Worm (Caenorhabditis elegans): ENCODE data around the gene aqp-10.

aqp-10 gene

ce11 chrII:9774653-9775052, 5.0 kb upstream of the aqp-10 start (continued):
- TF ChIP-seq pqm-1 (tag; optimal IDR thresholded peaks at IDR 0.05) (no peak), skn-1 (tag; optimal IDR thresholded peaks at IDR 0.05) (no peak), ZK337.2 (GFP tag; IDR thresholded peaks at IDR 0.05) (peak; percentile 55; the same call in 1 of the 2 replicates), F37D6.2 (tag; optimal IDR thresholded peaks at IDR 0.05) (peak; percentile 51), lin-29 (GFP tag; IDR thresholded peaks at IDR 0.05) (no peak), nhr-102 (tag; optimal IDR thresholded peaks at IDR 0.05) (peak; percentile 85), unc-62 (GFP tag; optimal IDR thresholded peaks at IDR 0.05 in 1 of 2) (no peak), unc-62 (tag; optimal IDR thresholded peaks at IDR 0.05) (no peak), zip-11 (GFP tag; IDR thresholded peaks at IDR 0.05) (no peak), hmg-1.1 (GFP tag; IDR thresholded peaks at IDR 0.05) (peak; percentile 89), F26F4.8 (GFP tag; conservative IDR thresholded peaks at IDR 0.05) (peak; percentile 73; the same call in 1 of the 2 replicates), mes-2 (tag; optimal IDR thresholded peaks at IDR 0.05; ENCODE audit: poor library complexity, severe bottlenecking) (no peak), duxl-1 (tag; optimal IDR thresholded peaks at IDR 0.05; ENCODE audit: poor library complexity) (peak; percentile 58), nhr-41 (GFP tag; IDR thresholded peaks at IDR 0.05) (peak; percentile 88; the same call in 1 of the 2 replicates), ces-1 (GFP tag; optimal IDR thresholded peaks at IDR 0.05) (no peak), daf-12 (tag; optimal IDR thresholded peaks at IDR 0.05) (no peak), madf-9 (GFP tag; conservative IDR thresholded peaks at IDR 0.05) (peak; percentile 84), T26A8.4 (GFP tag; IDR thresholded peaks at IDR 0.05) (peak; percentile 81), ztf-7 (tag; optimal IDR thresholded peaks at IDR 0.05) (peak; percentile 33), hlh-30 (tag; optimal IDR thresholded peaks at IDR 0.05; ENCODE audit: insufficient read depth) (peak; percentile 30), lin-1 (GFP tag; IDR thresholded peaks at IDR 0.05) (peak; percentile 86), spr-3 (GFP tag; optimal IDR thresholded peaks at IDR 0.05) (peak; percentile 54), F44E2.7 (GFP tag; IDR thresholded peaks at IDR 0.05) (0 out of 2 replicates have a peak, but pooled peaks have one; percentile 49), lin-39 (tag; optimal IDR thresholded peaks at IDR 0.05) (no peak), gei-8 (GFP tag; optimal IDR thresholded peaks at IDR 0.05) (peak; percentile 74), fos-1 (tag; optimal IDR thresholded peaks at IDR 0.05) (no peak), zfp-3 (GFP tag; conservative IDR thresholded peaks at IDR 0.05) (no peak), dmd-9 (GFP tag; IDR thresholded peaks at IDR 0.05) (0 out of 2 replicates have a peak, but pooled peaks have one; percentile 12), F49E8.2 (tag; optimal IDR thresholded peaks at IDR 0.05; ENCODE audit: borderline replicate concordance) (peak; percentile 31), ztf-11 (tag; optimal IDR thresholded peaks at IDR 0.05) (no peak), nhr-10 (tag; optimal IDR thresholded peaks at IDR 0.05) (no peak), saeg-2 (GFP tag; IDR thresholded peaks at IDR 0.05) (peak; percentile 51; the same call in 1 of the 2 replicates), Y75B8A.6 (GFP tag; IDR thresholded peaks at IDR 0.05) (no peak)

DNA sequence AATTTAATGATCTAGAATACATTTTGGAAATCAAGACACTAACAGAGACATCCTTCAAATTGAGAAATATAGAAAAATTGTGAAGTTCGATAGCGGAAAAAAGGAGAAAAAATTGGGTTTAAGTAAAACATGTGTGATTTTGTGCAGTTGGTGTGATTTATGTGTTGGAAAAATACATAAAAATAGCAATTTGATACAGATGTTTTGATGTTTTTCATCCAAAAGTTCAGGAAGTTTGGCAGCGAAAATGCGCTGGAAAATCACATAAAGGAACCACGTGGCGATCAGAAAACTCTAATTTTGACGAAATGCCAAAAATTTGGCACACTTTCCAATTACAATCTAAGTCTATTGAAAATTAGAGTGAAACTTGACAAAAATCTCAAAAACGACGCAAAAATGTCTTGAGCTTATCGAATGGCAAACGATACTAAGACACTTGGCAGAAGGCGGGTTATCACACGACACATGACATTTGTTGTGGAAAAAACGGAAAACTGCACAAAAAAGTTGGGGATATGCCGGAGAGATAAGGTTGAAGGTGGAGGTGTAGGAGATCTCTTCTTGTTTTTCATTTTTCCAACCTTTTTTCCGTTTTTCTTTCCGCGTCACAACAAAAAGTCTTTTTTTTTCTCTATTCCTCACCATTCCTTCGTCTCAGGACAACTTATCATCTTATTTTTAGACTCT, 4.4 kb upstream of the aqp-10 start, which contains the start of gene ZK1321.4:
Gene ZK1321.4 (minus strand): TSS at position 51 of the 690 bp plus-strand sequence.
- TF ChIP-seq madf-9 (GFP tag; conservative IDR thresholded peaks at IDR 0.05): no peak
- TF ChIP-seq lin-1 (GFP tag; IDR thresholded peaks at IDR 0.05): no peak
- TF ChIP-seq spr-3 (GFP tag; optimal IDR thresholded peaks at IDR 0.05): no peak
- TF ChIP-seq mxl-2 (GFP tag; conservative IDR thresholded peaks at IDR 0.05): no peak
- TF ChIP-seq nhr-11 (tag; optimal IDR thresholded peaks at IDR 0.05): peak; percentile 12
- TF ChIP-seq tra-1 (GFP tag; IDR thresholded peaks at IDR 0.05): no peak

DNA sequence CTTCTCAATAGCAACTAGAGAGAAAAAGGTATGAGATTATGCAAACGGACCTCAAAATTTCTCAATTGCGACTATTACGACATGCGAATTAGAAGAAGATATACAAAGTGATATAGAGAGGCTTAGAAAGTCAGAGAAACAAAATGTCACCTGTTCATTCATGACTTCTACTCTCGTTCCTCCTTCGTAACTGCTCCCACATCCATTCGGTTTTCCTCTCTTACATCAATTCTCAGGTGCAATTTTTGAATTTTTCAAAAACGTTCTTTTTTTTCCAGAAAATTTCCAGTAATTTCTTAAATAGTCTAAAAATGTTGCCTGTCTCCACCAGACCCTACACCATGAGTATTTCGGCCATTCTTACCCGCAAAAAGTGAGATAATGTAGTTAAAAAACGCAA, 5.0 kb downstream of the aqp-10 start:
- TF ChIP-seq ceh-20 (GFP tag; IDR thresholded peaks at IDR 0.05): no peak
- no peak for TF ChIP-seq pqm-1 (tag; optimal IDR thresholded peaks at IDR 0.05)
- TF ChIP-seq saeg-2 (GFP tag; IDR thresholded peaks at IDR 0.05): no peak
- TF ChIP-seq duxl-1 (tag; optimal IDR thresholded peaks at IDR 0.05; ENCODE audit: poor library complexity): no peak
- no peak for TF ChIP-seq jun-1 (tag; optimal IDR thresholded peaks at IDR 0.05)
- no peak for TF ChIP-seq ces-1 (GFP tag; optimal IDR thresholded peaks at IDR 0.05)
- TF ChIP-seq lin-1 (GFP tag; IDR thresholded peaks at IDR 0.05): no peak
- TF ChIP-seq unc-130 (GFP tag; optimal IDR thresholded peaks at IDR 0.05): no peak
- no peak for TF ChIP-seq zag-1 (tag; optimal IDR thresholded peaks at IDR 0.05)
- TF ChIP-seq lim-7 (GFP tag; IDR thresholded peaks at IDR 0.05): no peak
- TF ChIP-seq zfp-3 (GFP tag; conservative IDR thresholded peaks at IDR 0.05): no peak
- no peak for TF ChIP-seq Y5F2A.4 (GFP tag; optimal IDR thresholded peaks at IDR 0.05)
- TF ChIP-seq hmg-1.1 (GFP tag; IDR thresholded peaks at IDR 0.05): no peak
- no peak for TF ChIP-seq nhr-6 (tag; optimal IDR thresholded peaks at IDR 0.05)
- TF ChIP-seq cey-2 (tag; optimal IDR thresholded peaks at IDR 0.05; ENCODE audit: borderline replicate concordance, insufficient read depth): no peak
- no peak for TF ChIP-seq hlh-11 (tag; optimal IDR thresholded peaks at IDR 0.05)
- TF ChIP-seq nhr-11 (tag; optimal IDR thresholded peaks at IDR 0.05): no peak
